Fruit fly (Drosophila melanogaster): ENCODE data around the gene mRpL32.

DNA sequence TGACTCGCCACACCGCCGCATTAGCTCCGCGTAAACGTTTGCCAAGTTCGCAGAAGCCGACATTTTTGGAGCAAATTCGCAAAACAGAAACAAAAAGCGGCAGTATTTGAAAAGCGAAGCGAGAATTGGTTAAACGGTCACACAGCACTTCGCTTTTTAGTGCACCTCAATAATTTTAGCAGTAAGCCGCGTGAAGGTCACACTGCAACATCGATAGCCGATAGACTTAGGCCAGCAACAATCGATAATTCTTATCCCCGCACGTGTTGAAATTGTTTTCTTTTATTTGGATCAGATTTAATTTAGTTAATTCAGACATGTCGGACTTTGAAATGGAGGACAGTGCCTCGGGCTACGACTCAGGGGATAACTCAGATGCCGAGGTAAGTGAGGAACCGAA is 39.4 kb upstream of the mRpL32 start, which contains the start of the genes Zwilch and CG1542:
- TF ChIP-seq CTCF (optimal IDR thresholded peaks at IDR 0.05) (peak; percentile 29 to 34), CG8478 (optimal IDR thresholded peaks at IDR 0.05) (no peak)

Measured in S2 (cell line).